Fruit fly (Drosophila melanogaster) whole organism, embryonic: Measurements from ENCODE around the gene Prosbeta6.

Source experiments
- B-H2 ChIP-seq: fragments of 200-800 bp; sonication (Bioruptor generic); optimal IDR thresholded peaks from 2 replicates; lab custom pipeline; 2018; ENCODE audit warnings: missing biosample characterization, mild to moderate bottlenecking, missing genetic modification characterization
- BEAF-32 ChIP-seq: fragments of 200-800 bp; sonication (Bioruptor generic); optimal IDR thresholded peaks from 3 replicates; lab custom pipeline; 2017; ENCODE audit warnings: missing biosample characterization, missing genetic modification characterization, mild to moderate bottlenecking, moderate library complexity, missing genetic modification reagents
- CG10543 ChIP-seq: fragments of 200-800 bp; sonication (Bioruptor generic); optimal IDR thresholded peaks from 3 replicates; lab custom pipeline; 2017; ENCODE audit warnings: missing biosample characterization, mild to moderate bottlenecking, missing genetic modification characterization, moderate library complexity
- CG11456 ChIP-seq: fragments of 200-800 bp; sonication (Bioruptor generic); IDR thresholded peaks from 3 replicates; pipeline ENCODE4 v1.3.6; 2022; ENCODE audit warnings: missing biosample characterization, missing genetic modification characterization
- CG1233 ChIP-seq: fragments of 200-800 bp; sonication (Bioruptor generic); optimal IDR thresholded peaks from 4 replicates; lab custom pipeline; 2018; ENCODE audit warnings: missing biosample characterization, mild to moderate bottlenecking, missing genetic modification characterization
- CG12769 ChIP-seq: fragments of 200-800 bp; sonication (Bioruptor generic); optimal IDR thresholded peaks from 2 replicates; lab custom pipeline; 2019; ENCODE audit warnings: missing biosample characterization, mild to moderate bottlenecking, missing genetic modification characterization, moderate library complexity
- CG13624 ChIP-seq: fragments of 200-800 bp; sonication (Bioruptor generic); optimal IDR thresholded peaks from 2 replicates; lab custom pipeline; 2016; ENCODE audit warnings: missing biosample characterization, missing genetic modification characterization
- CG13775 ChIP-seq: fragments of 200-800 bp; sonication (Bioruptor generic); optimal IDR thresholded peaks from 3 replicates; lab custom pipeline; 2017; ENCODE audit warnings: missing biosample characterization, mild to moderate bottlenecking, missing genetic modification characterization
- CG14441 ChIP-seq: fragments of 200-800 bp; sonication (Bioruptor generic); IDR thresholded peaks from 2 replicates; pipeline ENCODE4 v1.3.6; 2022; ENCODE audit warnings: missing biosample characterization, missing genetic modification characterization
- CG1603 ChIP-seq: fragments of 200-800 bp; sonication (Bioruptor generic); optimal IDR thresholded peaks from 2 replicates; lab custom pipeline; 2019; ENCODE audit warnings: missing biosample characterization, mild to moderate bottlenecking, missing genetic modification characterization, moderate library complexity
- CG18262 ChIP-seq: fragments of 200-800 bp; optimal IDR thresholded peaks from 3 replicates; lab custom pipeline; 2019; ENCODE audit warnings: missing biosample characterization, mild to moderate bottlenecking, missing genetic modification characterization, moderate library complexity
- CG18599 ChIP-seq: fragments of 200-800 bp; sonication (Bioruptor generic); optimal IDR thresholded peaks from 3 replicates; lab custom pipeline; 2017; ENCODE audit warnings: missing biosample characterization, missing genetic modification characterization, mild to moderate bottlenecking, moderate library complexity, missing genetic modification reagents
- CG2120 ChIP-seq: fragments of 200-800 bp; sonication (Bioruptor generic); optimal IDR thresholded peaks from 3 replicates; lab custom pipeline; 2016; ENCODE audit warnings: missing biosample characterization, missing genetic modification characterization
- CG2712 ChIP-seq: fragments of 200-800 bp; optimal IDR thresholded peaks from 3 replicates; lab custom pipeline; 2019; ENCODE audit warnings: missing biosample characterization, mild to moderate bottlenecking, missing genetic modification characterization, moderate library complexity
- CG30020 ChIP-seq: fragments of 200-800 bp; optimal IDR thresholded peaks from 2 replicates; lab custom pipeline; 2019; ENCODE audit warnings: missing biosample characterization, mild to moderate bottlenecking, missing genetic modification characterization, moderate library complexity
- CG30403 ChIP-seq: fragments of 200-800 bp; sonication (Bioruptor generic); optimal IDR thresholded peaks from 3 replicates; lab custom pipeline; 2016; ENCODE audit warnings: missing biosample characterization, missing genetic modification characterization
- CG34376 ChIP-seq: fragments of 200-800 bp; sonication (Bioruptor generic); optimal IDR thresholded peaks from 2 replicates; lab custom pipeline; 2018; ENCODE audit warnings: missing biosample characterization, mild to moderate bottlenecking, missing genetic modification characterization
- CG4328 ChIP-seq: fragments of 200-800 bp; sonication (Bioruptor generic); optimal IDR thresholded peaks from 3 replicates; lab custom pipeline; 2017; ENCODE audit warnings: missing biosample characterization, missing genetic modification reagents, missing genetic modification characterization
- CG4424 ChIP-seq: fragments of 200-800 bp; sonication (Bioruptor generic); optimal IDR thresholded peaks from 3 replicates; lab custom pipeline; 2016; ENCODE audit warnings: missing biosample characterization, missing genetic modification characterization
- CG7928 ChIP-seq: fragments of 200-800 bp; sonication (Bioruptor generic); optimal IDR thresholded peaks from 2 replicates; lab custom pipeline; 2017; ENCODE audit warnings: missing biosample characterization, mild to moderate bottlenecking, missing genetic modification characterization
- CG8388 ChIP-seq: fragments of 200-800 bp; sonication (Bioruptor generic); optimal IDR thresholded peaks from 2 replicates; lab custom pipeline; 2019; ENCODE audit warnings: missing biosample characterization, mild to moderate bottlenecking, missing genetic modification characterization, moderate library complexity
- CG9215 ChIP-seq: fragments of 200-800 bp; sonication (Bioruptor generic); IDR thresholded peaks from 2 replicates; pipeline ENCODE4 v1.3.6; 2022; ENCODE audit warnings: missing biosample characterization, missing genetic modification characterization
- CTCF ChIP-seq: fragments of 200-800 bp; sonication (Bioruptor generic); optimal IDR thresholded peaks from 2 replicates; lab custom pipeline; 2017; ENCODE audit warnings: missing biosample characterization, mild to moderate bottlenecking, missing genetic modification characterization, moderate library complexity
- CoRest ChIP-seq: fragments of 200-800 bp; sonication (Bioruptor generic); optimal IDR thresholded peaks from 3 replicates; lab custom pipeline; 2018; ENCODE audit warnings: missing biosample characterization, mild to moderate bottlenecking, missing genetic modification characterization, moderate library complexity
- Dek ChIP-seq: fragments of 200-800 bp; sonication (Bioruptor generic); optimal IDR thresholded peaks from 3 replicates; lab custom pipeline; 2019; ENCODE audit warnings: missing biosample characterization, mild to moderate bottlenecking, missing genetic modification characterization, moderate library complexity
- Dp ChIP-seq: fragments of 200-800 bp; sonication (Bioruptor generic); optimal IDR thresholded peaks from 2 replicates; lab custom pipeline; 2018; ENCODE audit warnings: missing biosample characterization, mild to moderate bottlenecking, missing genetic modification characterization, moderate library complexity
- Gug ChIP-seq: fragments of 200-800 bp; sonication (Bioruptor generic); IDR thresholded peaks from 4 replicates; pipeline ENCODE4 v1.3.6; 2022; ENCODE audit warnings: missing biosample characterization, missing genetic modification characterization
- HLH54F ChIP-seq: fragments of 200-800 bp; sonication (Bioruptor generic); optimal IDR thresholded peaks from 3 replicates; lab custom pipeline; 2016; ENCODE audit warnings: missing biosample characterization, missing genetic modification characterization
- Hmr ChIP-seq: fragments of 200-800 bp; sonication (Bioruptor generic); optimal IDR thresholded peaks from 3 replicates; lab custom pipeline; 2017; ENCODE audit warnings: mild to moderate bottlenecking, missing biosample characterization, missing genetic modification reagents, missing genetic modification characterization
- MESR4 ChIP-seq: fragments of 200-800 bp; sonication (Bioruptor generic); optimal IDR thresholded peaks from 2 replicates; lab custom pipeline; 2018; ENCODE audit warnings: missing biosample characterization, mild to moderate bottlenecking, missing genetic modification characterization, moderate library complexity
- Max ChIP-seq: fragments of 200-800 bp; sonication (Bioruptor generic); optimal IDR thresholded peaks from 2 replicates; lab custom pipeline; 2016; ENCODE audit warnings: missing biosample characterization, mild to moderate bottlenecking, missing genetic modification characterization
- Meics ChIP-seq: fragments of 200-800 bp; sonication (Bioruptor generic); optimal IDR thresholded peaks from 2 replicates; lab custom pipeline; 2017; ENCODE audit warnings: missing biosample characterization, mild to moderate bottlenecking, missing genetic modification characterization
- Nf-YC ChIP-seq: fragments of 200-800 bp; optimal IDR thresholded peaks from 3 replicates; lab custom pipeline; 2019; ENCODE audit warnings: missing biosample characterization, mild to moderate bottlenecking, missing genetic modification characterization, moderate library complexity
- PHDP ChIP-seq: fragments of 200-800 bp; sonication (Bioruptor generic); optimal IDR thresholded peaks from 3 replicates; lab custom pipeline; 2018; ENCODE audit warnings: missing biosample characterization, mild to moderate bottlenecking, missing genetic modification characterization, moderate library complexity
- Pdp1 ChIP-seq, 2 experiments: fragments of 200-800 bp; sonication (Bioruptor generic); optimal IDR thresholded peaks; 3 replicates each; lab custom pipeline; 2016; ENCODE audit warnings: missing biosample characterization in 2 of 2, missing genetic modification characterization in 2 of 2, mild to moderate bottlenecking in 1 of 2, moderate library complexity in 1 of 2
- Sox100B ChIP-seq: fragments of 200-800 bp; sonication (Bioruptor generic); optimal IDR thresholded peaks from 3 replicates; lab custom pipeline; 2018; ENCODE audit warnings: missing biosample characterization, mild to moderate bottlenecking, missing genetic modification characterization
- YL-1 ChIP-seq: fragments of 200-800 bp; sonication (Bioruptor generic); optimal IDR thresholded peaks from 3 replicates; lab custom pipeline; 2017; ENCODE audit warnings: missing biosample characterization, mild to moderate bottlenecking, missing genetic modification characterization
- caup ChIP-seq: fragments of 200-800 bp; sonication (Bioruptor generic); optimal IDR thresholded peaks from 3 replicates; lab custom pipeline; 2017; ENCODE audit warnings: missing biosample characterization, mild to moderate bottlenecking, missing genetic modification characterization, moderate library complexity; ENCODE audit not compliant: severe bottlenecking
- esg ChIP-seq: fragments of 200-800 bp; sonication (Bioruptor generic); conservative IDR thresholded peaks from 2 replicates; pipeline ENCODE4 v1.3.6; 2022; ENCODE audit warnings: missing biosample characterization, missing genetic modification characterization
- gcm2 ChIP-seq: fragments of 200-800 bp; sonication (Bioruptor generic); optimal IDR thresholded peaks from 2 replicates; lab custom pipeline; 2016; ENCODE audit warnings: missing biosample characterization, missing genetic modification characterization
- gsb-n ChIP-seq: fragments of 200-800 bp; sonication (Bioruptor generic); optimal IDR thresholded peaks from 3 replicates; lab custom pipeline; 2018; ENCODE audit warnings: missing biosample characterization, mild to moderate bottlenecking, missing genetic modification characterization
- lilli ChIP-seq: fragments of 200-800 bp; sonication (Bioruptor generic); optimal IDR thresholded peaks from 3 replicates; lab custom pipeline; 2016; ENCODE audit warnings: missing biosample characterization, missing genetic modification characterization
- lola ChIP-seq, 3 experiments: fragments of >200 bp in 2 of 3; fragments of 200-800 bp in 1 of 3; sonication (Bioruptor generic) in 1 of 3; optimal IDR thresholded peaks; 2 replicates each; lab custom pipeline; 2017 to 2019; ENCODE audit warnings: missing biosample characterization in 3 of 3, missing genetic modification characterization in 3 of 3, mild to moderate bottlenecking in 1 of 3, moderate library complexity in 1 of 3
- nerfin-2 ChIP-seq: fragments of 200-800 bp; sonication (Bioruptor generic); IDR thresholded peaks from 2 replicates; pipeline ENCODE4 v1.3.6; 2022; ENCODE audit warnings: missing biosample characterization, missing genetic modification characterization; ENCODE audit not compliant: partially characterized antibody
- nmo ChIP-seq: fragments of 200-800 bp; sonication (Bioruptor generic); optimal IDR thresholded peaks from 2 replicates; lab custom pipeline; 2018; ENCODE audit warnings: missing biosample characterization, mild to moderate bottlenecking, missing genetic modification characterization, moderate library complexity
- pum ChIP-seq: fragments of 200-800 bp; sonication (Bioruptor generic); optimal IDR thresholded peaks from 2 replicates; lab custom pipeline; 2016; ENCODE audit warnings: missing biosample characterization, missing genetic modification characterization
- sd ChIP-seq: fragments of 200-800 bp; sonication (Bioruptor generic); optimal IDR thresholded peaks from 3 replicates; lab custom pipeline; 2018; ENCODE audit warnings: missing biosample characterization, mild to moderate bottlenecking, missing genetic modification characterization, moderate library complexity
- sens ChIP-seq: fragments of 200-800 bp; sonication (Bioruptor generic); peaks from one replicate; lab custom pipeline; 2016; ENCODE audit warnings: missing biosample characterization, missing genetic modification characterization
- unpg ChIP-seq: fragments of 200-800 bp; sonication (Bioruptor generic); optimal IDR thresholded peaks from 3 replicates; lab custom pipeline; 2018; ENCODE audit warnings: missing biosample characterization, mild to moderate bottlenecking, missing genetic modification characterization, moderate library complexity
- vvl ChIP-seq: fragments of 200-800 bp; sonication (Bioruptor generic); IDR thresholded peaks from 2 replicates; pipeline ENCODE4 v1.3.6; 2022; ENCODE audit warnings: missing biosample characterization, missing genetic modification characterization

Prosbeta6 gene

DNA sequence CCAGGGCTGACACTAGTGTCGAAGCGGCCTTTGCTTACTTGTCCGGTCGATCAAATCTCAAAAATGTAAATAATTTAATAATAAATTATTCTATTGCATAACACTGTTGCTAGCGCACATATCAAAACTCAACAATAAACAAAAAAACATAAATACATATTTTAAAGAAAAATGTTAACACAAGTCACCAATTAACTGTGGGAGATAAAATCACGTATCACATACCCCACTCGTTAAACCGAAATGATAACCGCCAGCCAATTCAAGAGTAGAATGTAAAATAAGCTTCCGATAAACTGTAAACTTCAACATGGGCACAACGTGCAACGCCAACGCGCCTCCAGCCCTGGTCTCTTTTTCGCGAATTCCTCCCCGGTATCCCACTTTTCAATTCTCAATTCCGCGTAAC lies 7.5 kb downstream of the Prosbeta6 start, which contains the start of gene Arts (continued):
- TF ChIP-seq sens (GFP tag; lab: Kevin White, UChicago) (peak; percentile 66), caup (no peak), Dp (peak; percentile 58), CG34376 (no peak), HLH54F (GFP tag; lab: Kevin White, UChicago) (no peak), CG4328 (GFP tag; lab: Kevin White, UChicago) (peak; percentile 26), Nf-YC (tag; lab: Kevin White, UChicago) (peak; percentile 40), Max (GFP tag; lab: Kevin White, UChicago) (peak; percentile 54), MESR4 (no peak), CTCF (GFP tag; lab: Kevin White, UChicago) (peak; percentile 67), CG14441 (no peak), gcm2 (GFP tag; lab: Kevin White, UChicago) (no peak), nerfin-2 (GFP tag; lab: Robert Waterston, UW) (no peak), CG18599 (peak; percentile 44), CG2120 (GFP tag; lab: Kevin White, UChicago) (peak; percentile 46), BEAF-32 (GFP tag; lab: Kevin White, UChicago) (peak; percentile 31), CG30403 (GFP tag; lab: Kevin White, UChicago) (peak; percentile 20), Sox100B (GFP tag; lab: Kevin White, UChicago) (peak; percentile 34), B-H2 (GFP tag; lab: Kevin White, UChicago) (peak; percentile 20), Meics (GFP tag; lab: Kevin White, UChicago) (peak; percentile 15), CG13775 (GFP tag; lab: Kevin White, UChicago) (peak; percentile 61), unpg (peak; percentile 12), CG7928 (GFP tag; lab: Kevin White, UChicago) (peak; percentile 89), lilli (peak; percentile 15), vvl (GFP tag; lab: Robert Waterston, UW) (no peak), esg (GFP tag; lab: Robert Waterston, UW) (no peak), lola (GFP tag; optimal IDR thresholded peaks at IDR 0.05; lab: Kevin White, UChicago) (peak in 1 of 3 experiments; percentile 45), CG2712 (tag; lab: Kevin White, UChicago) (peak; percentile 47), CG18262 (tag; lab: Kevin White, UChicago) (peak; percentile 54), CG8388 (GFP tag; lab: Kevin White, UChicago) (peak; percentile 14), CG11456 (GFP tag; lab: Robert Waterston, UW) (no peak), nmo (GFP tag; lab: Kevin White, UChicago) (peak; percentile 49), CG10543 (GFP tag; lab: Kevin White, UChicago) (peak; percentile 56), CG1233 (GFP tag; lab: Kevin White, UChicago) (peak; percentile 9), Pdp1 (GFP tag; optimal IDR thresholded peaks at IDR 0.05; lab: Kevin White, UChicago) (peak in 1 of 2 experiments; percentile 60), Hmr (GFP tag; lab: Kevin White, UChicago) (peak; percentile 9), CG13624 (GFP tag; lab: Kevin White, UChicago) (no peak), CG1603 (tag; lab: Kevin White, UChicago) (peak; percentile 18), YL-1 (GFP tag; lab: Kevin White, UChicago) (peak; percentile 17), CG12769 (no peak), CG30020 (peak; percentile 32), CG4424 (GFP tag; lab: Kevin White, UChicago) (peak; percentile 41), sd (tag; lab: Kevin White, UChicago) (peak; percentile 48), Dek (tag; lab: Kevin White, UChicago) (no peak), Gug (peak; percentile 12; the same call in 1 of the 4 replicates), PHDP (tag; lab: Kevin White, UChicago) (peak; percentile 25), CoRest (peak; percentile 36), CG9215 (GFP tag; lab: Robert Waterston, UW) (no peak), pum (no peak), gsb-n (tag; lab: Kevin White, UChicago) (peak; percentile 2)
